Fruit fly (Drosophila melanogaster) whole organism, embryonic: Measurements from ENCODE around the gene Sdic1.

Source experiments
- CG2120 ChIP-seq: fragments of 200-800 bp; sonication (Bioruptor generic); optimal IDR thresholded peaks from 3 replicates; lab custom pipeline; 2016; ENCODE audit warnings: missing biosample characterization, missing genetic modification characterization
- CG31224 ChIP-seq: fragments of 200-800 bp; sonication (Bioruptor generic); IDR thresholded peaks from 2 replicates; pipeline ENCODE4 v1.3.6; 2022; ENCODE audit warnings: missing biosample characterization, missing genetic modification characterization
- MESR4 ChIP-seq: fragments of 200-800 bp; sonication (Bioruptor generic); optimal IDR thresholded peaks from 2 replicates; lab custom pipeline; 2018; ENCODE audit warnings: missing biosample characterization, mild to moderate bottlenecking, missing genetic modification characterization, moderate library complexity
- gfzf ChIP-seq: fragments of 200-800 bp; sonication (Bioruptor generic); optimal IDR thresholded peaks from 2 replicates; lab custom pipeline; 2016; ENCODE audit warnings: missing biosample characterization, mild to moderate bottlenecking, missing genetic modification characterization, moderate library complexity
- trem ChIP-seq: fragments of 200-800 bp; optimal IDR thresholded peaks from 3 replicates; lab custom pipeline; 2019; ENCODE audit warnings: missing biosample characterization, mild to moderate bottlenecking, missing genetic modification characterization, moderate library complexity

DNA sequence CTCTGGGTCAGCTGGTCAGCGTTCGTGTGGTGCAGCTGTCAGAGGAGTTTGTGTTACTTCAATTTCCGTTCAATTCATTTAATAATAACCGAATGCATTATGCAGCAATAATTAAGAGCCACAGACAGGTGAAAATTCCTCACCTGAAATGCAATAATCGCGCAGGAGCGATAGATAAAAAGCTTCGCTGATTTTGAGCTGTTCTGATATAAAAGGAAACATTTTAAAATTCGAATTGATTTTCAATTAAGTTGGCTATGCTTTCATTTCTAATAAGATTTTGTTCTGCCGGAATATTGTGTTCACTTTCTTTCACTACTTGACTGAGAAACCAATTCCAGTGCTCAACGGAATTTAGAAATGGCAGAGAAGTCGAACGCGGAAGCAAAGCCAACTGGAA lies 38.9 kb downstream of the Sdic1 start, which contains the start of gene CG42583:
- no peak for TF ChIP-seq MESR4 (GFP tag; lab: Kevin White, UChicago)
- TF ChIP-seq CG2120 (GFP tag; lab: Kevin White, UChicago), result no peak
- TF ChIP-seq CG31224 (GFP tag; lab: Robert Waterston, UW), result no peak
- TF ChIP-seq gfzf (GFP tag; lab: Kevin White, UChicago), result no peak
- TF ChIP-seq trem, result no peak
